Worm (Caenorhabditis elegans) whole organism, mixed stage, embryonic: Measurements from ENCODE around the gene M04B2.2.

Source experiments
- mep-1 ChIP-seq: fragments of 150-350 bp; optimal IDR thresholded peaks from 2 replicates; lab custom pipeline; 2017; ENCODE audit warnings: missing biosample characterization, missing genetic modification reagents, missing genetic modification characterization, inconsistent platforms
- nhr-237 ChIP-seq: fragments of 150-350 bp; optimal IDR thresholded peaks from 2 replicates; lab custom pipeline; 2014; ENCODE audit warnings: missing biosample characterization, missing genetic modification characterization
- nhr-76 ChIP-seq: sonication (generic microtip); optimal IDR thresholded peaks from 2 replicates; lab custom pipeline; 2017; ENCODE audit warnings: missing biosample characterization, missing genetic modification characterization
- unc-120 ChIP-seq: sonication (generic microtip); optimal IDR thresholded peaks from 2 replicates; lab custom pipeline; 2017; ENCODE audit warnings: missing genetic modification characterization, missing compliant biosample characterization; ENCODE audit not compliant: poor library complexity, severe bottlenecking
- unc-62 ChIP-seq: fragments of 150-350 bp; optimal IDR thresholded peaks from 2 replicates; lab custom pipeline; 2014; ENCODE audit warnings: missing biosample characterization, missing genetic modification reagents, missing genetic modification characterization
- ztf-11 ChIP-seq: fragments of 150-350 bp; optimal IDR thresholded peaks from 2 replicates; lab custom pipeline; 2014; ENCODE audit warnings: missing biosample characterization, missing genetic modification characterization

ce11 chrIV:11510664-11511063 lies 17.2 kb upstream of the M04B2.2 start, which contains the start of gene M04B2.6:
- TF ChIP-seq nhr-76 (no peak), unc-120 (tag; lab: Kevin White, UChicago) (no peak), ztf-11 (no peak), unc-62 (no peak), mep-1 (tag; lab: Kevin White, UChicago) (no peak), nhr-237 (tag; lab: Kevin White, UChicago) (no peak)
